Worm (Caenorhabditis elegans): ENCODE data around the gene F55G7.1.
A peak's percentile ranks its signal among the peaks of the same experiment; 100 is the strongest.

Gene F55G7.1

ce11 chrX:11933547-11933946 lies 9.3 kb downstream of the F55G7.1 start:
- TF ChIP-seq nhr-11 (tag; optimal IDR thresholded peaks at IDR 0.05) (no peak), nfya-1 (tag; optimal IDR thresholded peaks at IDR 0.05) (peak; percentile 47)

ce11 chrX:11934933-11935332 lies 10.7 kb downstream of the F55G7.1 start:
- TF ChIP-seq T23F11.4 (GFP tag; optimal IDR thresholded peaks at IDR 0.05) (peak; percentile 15), ceh-2 (tag; optimal IDR thresholded peaks at IDR 0.05) (peak; percentile 49), K02D7.2 (tag; optimal IDR thresholded peaks at IDR 0.05) (no peak), unc-55 (GFP tag; optimal IDR thresholded peaks at IDR 0.05) (no peak), che-1 (tag; optimal IDR thresholded peaks at IDR 0.05) (peak; percentile 72), syd-9 (tag; optimal IDR thresholded peaks at IDR 0.05) (peak; percentile 14), ceh-30 (tag; optimal IDR thresholded peaks at IDR 0.05) (no peak), pqm-1 (tag; optimal IDR thresholded peaks at IDR 0.05) (no peak), unc-86 (tag; optimal IDR thresholded peaks at IDR 0.05) (peak; percentile 54), hlh-13 (GFP tag; optimal IDR thresholded peaks at IDR 0.05) (no peak), ceh-18 (tag; optimal IDR thresholded peaks at IDR 0.05) (peak; percentile 31), lin-11 (tag; optimal IDR thresholded peaks at IDR 0.05) (peak; percentile 44), ref-2 (tag; optimal IDR thresholded peaks at IDR 0.05) (peak; percentile 55), sdc-2 (tag; optimal IDR thresholded peaks at IDR 0.05) (peak; percentile 96), ahr-1 (tag; optimal IDR thresholded peaks at IDR 0.05) (peak; percentile 19), hlh-30 (tag; optimal IDR thresholded peaks at IDR 0.05; ENCODE audit: insufficient read depth) (no peak), fkh-6 (tag; optimal IDR thresholded peaks at IDR 0.05) (peak; percentile 29), dve-1 (tag; optimal IDR thresholded peaks at IDR 0.05) (peak; percentile 21), lim-6 (tag; optimal IDR thresholded peaks at IDR 0.05) (no peak), nhr-232 (tag; optimal IDR thresholded peaks at IDR 0.05) (peak; percentile 23), fkh-10 (GFP tag; optimal IDR thresholded peaks at IDR 0.05) (no peak), madf-2 (tag; optimal IDR thresholded peaks at IDR 0.05) (no peak), unc-3 (GFP tag; conservative IDR thresholded peaks at IDR 0.05) (peak; percentile 67; the same call in 1 of the 2 replicates), unc-3 (tag; optimal IDR thresholded peaks at IDR 0.05) (peak; percentile 55), elt-2 (tag; optimal IDR thresholded peaks at IDR 0.05) (peak; percentile 72), nhr-11 (tag; optimal IDR thresholded peaks at IDR 0.05) (no peak), ceh-22 (tag; optimal IDR thresholded peaks at IDR 0.05) (no peak), C38D4.7 (GFP tag; optimal IDR thresholded peaks at IDR 0.05) (peak; percentile 67), ceh-24 (tag; optimal IDR thresholded peaks at IDR 0.05) (no peak), nfya-1 (tag; optimal IDR thresholded peaks at IDR 0.05) (no peak), pha-2 (tag; optimal IDR thresholded peaks at IDR 0.05) (peak; percentile 56), ceh-34 (tag; optimal IDR thresholded peaks at IDR 0.05) (peak; percentile 73), fax-1 (tag; optimal IDR thresholded peaks at IDR 0.05) (peak; percentile 13), tbx-7 (tag; optimal IDR thresholded peaks at IDR 0.05) (peak; percentile 27), zip-5 (tag; optimal IDR thresholded peaks at IDR 0.05) (peak; percentile 23), npax-4 (tag; optimal IDR thresholded peaks at IDR 0.05) (peak; percentile 50), elt-4 (tag; optimal IDR thresholded peaks at IDR 0.05) (no peak), ceh-45 (GFP tag; IDR thresholded peaks at IDR 0.05) (no peak), ama-1 (optimal IDR thresholded peaks at IDR 0.05) (no peak), ets-4 (tag; optimal IDR thresholded peaks at IDR 0.05) (peak; percentile 2), rnt-1 (tag; optimal IDR thresholded peaks at IDR 0.05) (peak; percentile 18), pha-4 (tag; optimal IDR thresholded peaks at IDR 0.05) (no peak), C08G9.2 (tag; optimal IDR thresholded peaks at IDR 0.05) (peak; percentile 47), pax-1 (tag; optimal IDR thresholded peaks at IDR 0.05) (no peak), hlh-8 (tag; optimal IDR thresholded peaks at IDR 0.05) (peak; percentile 8), unc-42 (tag; optimal IDR thresholded peaks at IDR 0.05) (peak; percentile 25), pat-9 (tag; optimal IDR thresholded peaks at IDR 0.05) (peak; percentile 63), sox-2 (GFP tag; IDR thresholded peaks at IDR 0.05) (peak; percentile 33; the same call in 1 of the 2 replicates), gmeb-2 (tag; optimal IDR thresholded peaks at IDR 0.05) (no peak), pag-3 (tag; optimal IDR thresholded peaks at IDR 0.05; ENCODE audit: borderline replicate concordance) (no peak), ztf-16 (tag; optimal IDR thresholded peaks at IDR 0.05) (peak; percentile 51), Y22D7AL.16 (tag; optimal IDR thresholded peaks at IDR 0.05) (peak; percentile 17)
